Fruit fly (Drosophila melanogaster) ovary, adult (tissue): ENCODE data around the gene CG14304.

Experiments used
- CG17801 ChIP-seq: fragments of 200-800 bp; optimal IDR thresholded peaks from 2 replicates; lab custom pipeline; 2019; ENCODE audit warnings: missing biosample characterization, mild to moderate bottlenecking, missing genetic modification characterization, moderate library complexity; ENCODE audit not compliant: partially characterized antibody

Gene CG14304

DNA sequence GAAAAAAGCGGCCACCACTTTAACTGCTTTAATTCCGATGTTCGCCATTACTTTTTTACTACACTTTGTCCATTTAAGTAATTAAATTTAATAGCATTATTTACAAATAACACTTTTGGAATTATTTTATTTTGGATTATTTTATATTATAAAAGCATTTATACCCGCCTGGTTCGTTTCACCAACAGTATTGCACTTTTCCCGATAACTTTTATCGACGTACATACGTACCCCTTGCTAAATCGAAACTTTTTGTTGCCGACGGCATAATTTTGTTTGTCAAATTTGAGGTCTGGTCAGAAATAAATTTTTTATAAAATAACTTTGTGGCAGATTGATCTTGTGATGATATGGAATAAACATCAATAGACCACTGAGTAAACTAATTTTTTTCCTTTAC, 61.6 kb downstream of the CG14304 start, which contains the start of gene CG7691:
TSS of gene CG7691 (plus strand) at position 301 of the 400 bp plus-strand sequence.
- TF ChIP-seq CG17801 (GFP tag; lab: Kevin White, UChicago): no peak

DNA sequence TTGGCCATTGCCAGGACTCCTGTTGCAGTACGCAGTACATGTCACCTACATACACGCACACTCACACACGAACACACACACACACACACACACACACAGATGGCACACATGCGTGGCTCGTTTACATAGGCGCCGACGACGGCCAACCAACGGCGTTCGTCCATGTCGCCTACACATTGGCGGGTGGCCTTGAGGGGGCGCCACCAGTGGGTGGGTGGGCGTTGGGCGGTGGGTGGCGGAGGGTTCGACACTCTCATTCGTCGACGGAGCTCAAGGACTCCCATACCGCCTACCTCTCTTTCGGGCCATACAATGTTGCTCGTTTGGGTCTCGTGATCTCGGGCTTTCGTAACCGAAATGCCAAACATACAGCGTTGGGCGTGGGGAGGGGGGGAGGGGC, 72.3 kb downstream of the CG14304 start:
- TF ChIP-seq CG17801 (GFP tag; lab: Kevin White, UChicago): no peak

DNA sequence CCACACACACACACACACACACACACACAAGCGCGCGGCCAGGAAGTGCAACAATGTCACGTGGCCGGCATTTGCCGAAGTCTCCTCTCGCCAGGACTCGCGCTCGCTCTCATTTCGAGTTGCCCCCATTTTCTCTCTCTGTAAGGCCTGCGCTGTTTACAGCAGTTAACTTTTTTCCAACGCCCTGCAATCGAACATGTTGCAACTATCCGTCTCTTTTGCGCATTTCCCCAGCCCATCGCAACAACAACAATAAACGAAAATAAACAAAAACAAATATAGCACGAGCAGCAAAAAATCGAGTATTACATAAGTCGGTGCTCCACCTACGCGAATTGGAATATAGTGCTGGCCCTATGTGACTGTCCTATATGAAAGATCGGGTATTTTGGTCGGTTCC, 74.2 kb downstream of the CG14304 start:
- no peak for TF ChIP-seq CG17801 (GFP tag; lab: Kevin White, UChicago)

- no peak for TF ChIP-seq CG17801 (GFP tag; lab: Kevin White, UChicago)
These were observed 75.0 kb downstream of the CG14304 start for dm6 chr3R:18546159-18546558.

- TF ChIP-seq CG17801 (GFP tag; lab: Kevin White, UChicago): no peak
These were observed 75.6 kb downstream of the CG14304 start, which contains the start of gene fru for dm6 chr3R:18545486-18545885. fru (minus strand) TSS chr3R:18545586.
